Fruit fly (Drosophila melanogaster): ENCODE data around the gene Culd.
A peak's percentile ranks its signal among the peaks of the same experiment; 100 is the strongest.

dm6 chr3L:8405123-8405522 is 49.0 kb upstream of the Culd start, which contains the start of the genes Tpt, mkg-p and CG13667:
- TF ChIP-seq usp (GFP tag; optimal IDR thresholded peaks at IDR 0.05), result no peak
- no peak for TF ChIP-seq tai (GFP tag; optimal IDR thresholded peaks at IDR 0.05)
- no peak for TF ChIP-seq CrebA (GFP tag; optimal IDR thresholded peaks at IDR 0.05; ENCODE audit: borderline replicate concordance)
- TF ChIP-seq N (GFP tag; optimal IDR thresholded peaks at IDR 0.05), result no peak
- no peak for TF ChIP-seq Hnf4 (GFP tag; optimal IDR thresholded peaks at IDR 0.05)
- TF ChIP-seq ey (GFP tag; optimal IDR thresholded peaks at IDR 0.05), result no peak
- no peak for TF ChIP-seq psq (GFP tag; optimal IDR thresholded peaks at IDR 0.05)
- no peak for TF ChIP-seq Hr83 (GFP tag; optimal IDR thresholded peaks at IDR 0.05; ENCODE audit: poor library complexity, severe bottlenecking)
- TF ChIP-seq Hr78 (GFP tag; optimal IDR thresholded peaks at IDR 0.05), result no peak
- no peak for TF ChIP-seq dl (GFP tag; optimal IDR thresholded peaks at IDR 0.05; ENCODE audit: insufficient read depth in 1 of 2, partially characterized antibody in 2 of 2)
- no peak for TF ChIP-seq pan (optimal IDR thresholded peaks at IDR 0.05)
- no peak for TF ChIP-seq dsf (GFP tag; optimal IDR thresholded peaks at IDR 0.05; ENCODE audit: borderline replicate concordance)
- TF ChIP-seq Myc (optimal IDR thresholded peaks at IDR 0.05), result peak; percentile 10
